Worm (Caenorhabditis elegans): ENCODE results near the gene F20E11.7.

The F20E11.7 gene

DNA sequence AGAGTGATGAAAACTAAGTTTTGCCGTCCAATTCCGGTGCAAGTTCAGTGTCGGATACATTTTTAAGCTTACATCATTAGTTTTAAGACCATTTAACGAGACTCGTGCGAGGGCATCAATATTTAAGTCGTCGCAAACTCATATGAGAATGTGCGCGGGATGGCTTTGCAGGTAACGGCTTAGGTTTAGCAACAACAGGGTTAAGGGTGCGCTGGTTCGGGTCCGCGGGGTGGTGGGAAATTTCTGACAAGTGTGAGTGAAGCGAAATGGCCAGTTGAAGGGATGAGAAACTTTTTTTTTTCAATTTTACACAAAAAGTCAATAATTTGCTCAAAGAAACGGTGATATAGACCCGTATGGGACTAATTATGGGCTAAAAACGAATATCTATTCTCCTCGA, 49.5 kb downstream of the F20E11.7 start (continued):
- no peak for TF ChIP-seq zim-3 (tag; optimal IDR thresholded peaks at IDR 0.05)
- no peak for TF ChIP-seq ztf-3 (GFP tag; optimal IDR thresholded peaks at IDR 0.05)
- peak; percentile 64; the same call in 1 of the 2 replicates for TF ChIP-seq lin-26 (GFP tag; IDR thresholded peaks at IDR 0.05)
- TF ChIP-seq xnd-1 (tag; optimal IDR thresholded peaks at IDR 0.05) = no peak

Data from whole organism, young adult.